Worm (Caenorhabditis elegans): Measurements from ENCODE around the gene mig-21.

The mig-21 gene

DNA sequence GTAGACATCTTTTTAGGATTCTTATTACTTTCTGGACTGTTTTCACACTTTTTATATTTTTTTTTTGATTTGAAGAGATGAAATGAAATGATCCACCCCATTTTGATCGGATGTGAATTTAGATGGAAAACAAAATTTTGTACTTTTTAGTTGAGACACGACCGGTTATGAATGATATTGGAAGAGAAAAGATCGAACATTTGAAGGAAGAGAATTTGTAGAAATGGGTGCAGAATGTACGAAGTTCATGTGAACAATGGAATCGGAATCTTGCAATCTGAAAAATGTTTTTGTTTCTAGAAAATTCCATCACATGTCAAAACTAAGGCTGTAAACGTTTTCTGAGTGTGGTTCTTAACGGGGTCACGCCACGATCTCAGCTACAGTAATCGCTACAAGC lies 4.6 kb upstream of the mig-21 start, which contains the start of gene F01F1.14:
F01F1.14 (minus strand) TSS at position 101 of the 400 bp plus-strand sequence.
- TF ChIP-seq Y95B8A.8 (GFP tag; IDR thresholded peaks at IDR 0.05) (no peak), mcd-1 (GFP tag; IDR thresholded peaks at IDR 0.05) (no peak), dox-1 (GFP tag; IDR thresholded peaks at IDR 0.05) (no peak), hlh-26 (GFP tag; conservative IDR thresholded peaks at IDR 0.05) (no peak), egl-18 (GFP tag; IDR thresholded peaks at IDR 0.05) (no peak), nhr-90 (tag; optimal IDR thresholded peaks at IDR 0.05) (no peak), Y53G8AR.9 (GFP tag; conservative IDR thresholded peaks at IDR 0.05) (no peak), rec-8 (tag; optimal IDR thresholded peaks at IDR 0.05) (no peak)

DNA sequence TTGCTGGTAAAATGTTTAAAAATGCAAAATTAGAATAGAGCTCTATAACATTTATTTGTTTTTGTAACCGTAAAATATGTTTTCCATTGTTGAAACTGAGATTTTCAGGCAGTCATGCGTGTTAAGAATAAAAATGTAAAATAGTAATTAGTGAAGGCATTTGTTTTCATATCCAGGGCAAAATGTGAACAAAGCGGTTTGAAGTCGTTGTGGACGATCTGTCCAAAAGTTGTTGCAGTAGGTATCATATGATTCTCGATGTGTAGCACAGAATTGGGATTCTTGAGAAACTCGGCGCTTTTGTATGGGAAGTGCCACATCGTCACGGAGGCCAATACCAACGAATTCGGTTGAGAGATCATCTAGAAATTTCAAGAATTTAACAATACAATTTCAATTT lies 4.1 kb upstream of the mig-21 start:
- TF ChIP-seq F52B5.7 (tag; optimal IDR thresholded peaks at IDR 0.05) (peak; percentile 14), madf-10 (tag; optimal IDR thresholded peaks at IDR 0.05) (no peak), hmg-20 (GFP tag; IDR thresholded peaks at IDR 0.05) (no peak), pbrm-1 (GFP tag; IDR thresholded peaks at IDR 0.05) (0 out of 2 replicates have a peak, but pooled peaks have one; percentile 34), nhr-90 (tag; optimal IDR thresholded peaks at IDR 0.05) (no peak), madf-6 (GFP tag; IDR thresholded peaks at IDR 0.05) (peak; percentile 57; the same call in 1 of the 2 replicates), egl-44 (GFP tag; IDR thresholded peaks at IDR 0.05) (no peak), ekl-4 (GFP tag; IDR thresholded peaks at IDR 0.05) (0 out of 2 replicates have a peak, but pooled peaks have one; percentile 28), hsf-1 (GFP tag; IDR thresholded peaks at IDR 0.05) (0 out of 2 replicates have a peak, but pooled peaks have one; percentile 50), mel-28 (tag; optimal IDR thresholded peaks at IDR 0.05; ENCODE audit: borderline replicate concordance) (no peak), him-1 (tag; optimal IDR thresholded peaks at IDR 0.05) (peak; percentile 25), lsl-1 (GFP tag; optimal IDR thresholded peaks at IDR 0.05) (no peak), atf-7 (tag; optimal IDR thresholded peaks at IDR 0.05) (no peak), F22D6.2 (tag; optimal IDR thresholded peaks at IDR 0.05) (no peak), madf-3 (GFP tag; IDR thresholded peaks at IDR 0.05) (0 out of 2 replicates have a peak, but pooled peaks have one; percentile 55), athp-1 (tag; optimal IDR thresholded peaks at IDR 0.05) (peak; percentile 39), hrde-1 (tag; optimal IDR thresholded peaks at IDR 0.05; ENCODE audit: borderline replicate concordance) (peak; percentile 30), F23B12.7 (tag; optimal IDR thresholded peaks at IDR 0.05; ENCODE audit: insufficient read depth) (no peak), snpc-3.4 (tag; optimal IDR thresholded peaks at IDR 0.05) (no peak), let-607 (tag; optimal IDR thresholded peaks at IDR 0.05) (no peak), chd-7 (tag; optimal IDR thresholded peaks at IDR 0.05) (no peak)

DNA sequence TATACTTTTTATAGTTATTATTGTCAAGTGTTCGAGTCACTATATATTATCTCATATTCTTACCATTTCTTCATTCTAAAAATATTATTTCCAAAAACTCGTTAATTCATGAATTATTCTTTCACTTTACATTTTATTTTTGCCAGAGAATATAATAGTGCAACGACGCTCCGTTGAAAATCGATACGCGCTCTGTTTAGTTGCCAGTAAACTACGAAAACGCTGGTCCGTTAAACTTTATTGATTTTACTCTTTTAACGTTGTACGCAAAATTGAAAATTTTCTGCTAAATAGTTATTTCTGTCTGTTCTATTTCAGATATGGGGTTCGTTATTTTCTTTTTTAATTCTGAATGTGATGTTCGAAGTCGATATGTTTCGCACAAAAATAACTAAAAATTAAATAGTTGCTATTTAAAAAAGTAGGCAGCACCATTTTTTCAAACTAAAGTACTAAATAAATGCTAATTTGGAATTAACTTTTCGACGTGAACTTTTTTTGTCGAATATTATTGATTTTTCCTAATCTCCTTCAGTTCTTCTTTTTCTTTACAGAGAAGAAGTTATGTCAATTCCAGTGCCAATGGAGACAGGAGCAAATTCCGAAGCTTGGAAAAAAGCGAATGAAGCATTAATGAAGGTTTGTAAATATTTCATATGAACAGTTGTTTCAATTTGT lies 1.2 kb upstream of the mig-21 start, which contains the start of gene hpo-10:
hpo-10 (plus strand) TSS at position 199 of the 678 bp plus-strand sequence.
- no peak for TF ChIP-seq pha-4 (tag; optimal IDR thresholded peaks at IDR 0.05)
- TF ChIP-seq Y56A3A.18 (GFP tag; IDR thresholded peaks at IDR 0.05): no peak
- no peak for TF ChIP-seq F39B2.1 (GFP tag; IDR thresholded peaks at IDR 0.05)
- TF ChIP-seq lin-54 (GFP tag; optimal IDR thresholded peaks at IDR 0.05): no peak
- TF ChIP-seq attf-3 (GFP tag; conservative IDR thresholded peaks at IDR 0.05): peak; percentile 83
- TF ChIP-seq hlh-26 (GFP tag; conservative IDR thresholded peaks at IDR 0.05): no peak
- no peak for TF ChIP-seq chd-7 (tag; optimal IDR thresholded peaks at IDR 0.05)
- no peak for TF ChIP-seq nhr-90 (tag; optimal IDR thresholded peaks at IDR 0.05)
- no peak for TF ChIP-seq nhr-27 (tag; optimal IDR thresholded peaks at IDR 0.05)
- TF ChIP-seq dpff-1 (tag; optimal IDR thresholded peaks at IDR 0.05): peak; percentile 31
- no peak for TF ChIP-seq gei-17 (GFP tag; optimal IDR thresholded peaks at IDR 0.05)
- TF ChIP-seq ZK185.1 (tag; optimal IDR thresholded peaks at IDR 0.05; ENCODE audit: poor library complexity, severe bottlenecking): no peak
- TF ChIP-seq hsf-1 (GFP tag; IDR thresholded peaks at IDR 0.05): 0 out of 2 replicates have a peak, but pooled peaks have one; percentile 38
- TF ChIP-seq madf-6 (GFP tag; IDR thresholded peaks at IDR 0.05): peak; percentile 36; the same call in 1 of the 2 replicates
- TF ChIP-seq ceh-58 (GFP tag; IDR thresholded peaks at IDR 0.05): no peak
- TF ChIP-seq lin-40 (tag; optimal IDR thresholded peaks at IDR 0.05): peak; percentile 3
- peak; percentile 21; the same call in 1 of the 2 replicates for TF ChIP-seq mcd-1 (GFP tag; IDR thresholded peaks at IDR 0.05)
- no peak for TF ChIP-seq somi-1 (GFP tag; optimal IDR thresholded peaks at IDR 0.05)
- TF ChIP-seq sea-2 (GFP tag; IDR thresholded peaks at IDR 0.05): no peak
- TF ChIP-seq lin-35 (GFP tag; optimal IDR thresholded peaks at IDR 0.05): peak in 1 of 3 experiments; percentile 15
- peak in 1 of 2 experiments; percentile 5 for TF ChIP-seq let-607 (tag; optimal IDR thresholded peaks at IDR 0.05)
- no peak for TF ChIP-seq zim-3 (tag; optimal IDR thresholded peaks at IDR 0.05)
